Fruit fly (Drosophila melanogaster) whole organism, embryonic: ENCODE results near the gene CG7497.

ENCODE experiments used
- CG10274 ChIP-seq: fragments of 200-800 bp; sonication (Bioruptor generic); optimal IDR thresholded peaks from 3 replicates; lab custom pipeline; 2017; ENCODE audit warnings: missing biosample characterization, mild to moderate bottlenecking, missing genetic modification characterization
- CG10321 ChIP-seq: fragments of 200-800 bp; sonication (Bioruptor generic); IDR thresholded peaks from 2 replicates; pipeline ENCODE4 v1.3.6; 2022; ENCODE audit warnings: missing biosample characterization, missing genetic modification characterization
- CG11398 ChIP-seq: fragments of 200-800 bp; sonication (Bioruptor generic); optimal IDR thresholded peaks from 2 replicates; lab custom pipeline; 2016; ENCODE audit warnings: missing biosample characterization, missing genetic modification characterization
- CG14441 ChIP-seq: fragments of 200-800 bp; sonication (Bioruptor generic); IDR thresholded peaks from 2 replicates; pipeline ENCODE4 v1.3.6; 2022; ENCODE audit warnings: missing biosample characterization, missing genetic modification characterization
- CG14710 ChIP-seq: fragments of 200-800 bp; sonication (Bioruptor generic); optimal IDR thresholded peaks from 3 replicates; lab custom pipeline; 2019; ENCODE audit warnings: missing biosample characterization, mild to moderate bottlenecking, missing genetic modification characterization, moderate library complexity
- CG14860 ChIP-seq: fragments of 200-800 bp; sonication (Bioruptor generic); IDR thresholded peaks from 3 replicates; pipeline ENCODE4 v1.3.6; 2022; ENCODE audit warnings: missing biosample characterization, missing genetic modification characterization; ENCODE audit not compliant: partially characterized antibody
- CG15011 ChIP-seq: fragments of 200-800 bp; sonication (Bioruptor generic); optimal IDR thresholded peaks from 3 replicates; lab custom pipeline; 2018; ENCODE audit warnings: missing biosample characterization, mild to moderate bottlenecking, missing genetic modification characterization
- CG15479 ChIP-seq: fragments of 200-800 bp; sonication (Bioruptor generic); optimal IDR thresholded peaks from 3 replicates; lab custom pipeline; 2019; ENCODE audit warnings: missing biosample characterization, mild to moderate bottlenecking, missing genetic modification characterization, moderate library complexity
- CG15514 ChIP-seq: fragments of 200-800 bp; sonication (Bioruptor generic); optimal IDR thresholded peaks from 3 replicates; lab custom pipeline; 2017; ENCODE audit warnings: missing biosample characterization, missing genetic modification characterization, mild to moderate bottlenecking, moderate library complexity, missing genetic modification reagents
- CG16779 ChIP-seq: fragments of 200-800 bp; sonication (Bioruptor generic); IDR thresholded peaks from 2 replicates; pipeline ENCODE4 v1.3.6; 2022; ENCODE audit warnings: missing biosample characterization, missing genetic modification characterization
- CG1792 ChIP-seq: fragments of 200-800 bp; sonication (Bioruptor generic); optimal IDR thresholded peaks from 2 replicates; lab custom pipeline; 2016; ENCODE audit warnings: missing biosample characterization, missing genetic modification characterization
- CG18476 ChIP-seq: fragments of 200-800 bp; sonication (Bioruptor generic); optimal IDR thresholded peaks from 2 replicates; lab custom pipeline; 2016; ENCODE audit warnings: missing biosample characterization, mild to moderate bottlenecking, missing genetic modification characterization
- CG18599 ChIP-seq: fragments of 200-800 bp; sonication (Bioruptor generic); optimal IDR thresholded peaks from 3 replicates; lab custom pipeline; 2017; ENCODE audit warnings: missing biosample characterization, missing genetic modification characterization, mild to moderate bottlenecking, moderate library complexity, missing genetic modification reagents
- CG18764 ChIP-seq: fragments of 200-800 bp; sonication (Bioruptor generic); optimal IDR thresholded peaks from 3 replicates; lab custom pipeline; 2016; ENCODE audit warnings: missing biosample characterization, missing genetic modification characterization
- CG31365 ChIP-seq: fragments of 200-800 bp; sonication (Bioruptor generic); optimal IDR thresholded peaks from 2 replicates; lab custom pipeline; 2018; ENCODE audit warnings: missing biosample characterization, mild to moderate bottlenecking, missing genetic modification characterization
- CG4282 ChIP-seq: fragments of 200-800 bp; sonication (Bioruptor generic); optimal IDR thresholded peaks from 2 replicates; lab custom pipeline; 2016; ENCODE audit warnings: missing biosample characterization, missing genetic modification characterization
- CG43689 ChIP-seq: fragments of 200-800 bp; sonication (Bioruptor generic); IDR thresholded peaks from 2 replicates; pipeline ENCODE4 v1.3.6; 2022; ENCODE audit warnings: missing biosample characterization, missing genetic modification characterization
- CG6689 ChIP-seq: fragments of 200-800 bp; sonication (Bioruptor generic); IDR thresholded peaks from 2 replicates; pipeline ENCODE4 v1.3.6; 2022; ENCODE audit warnings: missing biosample characterization, missing genetic modification characterization
- CG6854 ChIP-seq: fragments of 200-800 bp; sonication (Bioruptor generic); optimal IDR thresholded peaks from 3 replicates; lab custom pipeline; 2017; ENCODE audit warnings: missing biosample characterization, mild to moderate bottlenecking, missing genetic modification characterization
- CG7745 ChIP-seq: fragments of 200-800 bp; sonication (Bioruptor generic); optimal IDR thresholded peaks from 2 replicates; lab custom pipeline; 2018; ENCODE audit warnings: missing biosample characterization, mild to moderate bottlenecking, missing genetic modification characterization, moderate library complexity
- CG9437 ChIP-seq: fragments of 200-800 bp; sonication (Bioruptor generic); optimal IDR thresholded peaks from 2 replicates; lab custom pipeline; 2018; ENCODE audit warnings: missing biosample characterization, mild to moderate bottlenecking, missing genetic modification characterization
- CoRest ChIP-seq: fragments of 200-800 bp; sonication (Bioruptor generic); optimal IDR thresholded peaks from 3 replicates; lab custom pipeline; 2018; ENCODE audit warnings: missing biosample characterization, mild to moderate bottlenecking, missing genetic modification characterization, moderate library complexity
- D ChIP-seq, 2 experiments: fragments of 200-800 bp in 1 of 2; fragments of >200 bp in 1 of 2; sonication (Bioruptor generic) in 1 of 2; optimal IDR thresholded peaks; 2 replicates in 1 of 2; 3 replicates in 1 of 2; lab custom pipeline; 2017; ENCODE audit warnings: mild to moderate bottlenecking in 1 of 2, missing biosample characterization in 1 of 2, missing genetic modification characterization in 1 of 2, missing genetic modification reagents in 1 of 2
- Deaf1 ChIP-seq: fragments of 200-800 bp; optimal IDR thresholded peaks from 3 replicates; lab custom pipeline; 2019; ENCODE audit warnings: missing biosample characterization, mild to moderate bottlenecking, missing genetic modification characterization, moderate library complexity
- Dek ChIP-seq: fragments of 200-800 bp; sonication (Bioruptor generic); optimal IDR thresholded peaks from 3 replicates; lab custom pipeline; 2019; ENCODE audit warnings: missing biosample characterization, mild to moderate bottlenecking, missing genetic modification characterization, moderate library complexity
- Dfd ChIP-seq, 2 experiments: fragments of >200 bp; optimal IDR thresholded peaks; 2 replicates each; lab custom pipeline; 2017; ENCODE audit warnings: missing biosample characterization in 2 of 2, missing genetic modification characterization in 2 of 2
- Dll ChIP-seq: fragments of 200-800 bp; sonication (Bioruptor generic); IDR thresholded peaks from 4 replicates; pipeline ENCODE4 v1.3.6; 2022; ENCODE audit warnings: missing biosample characterization, missing genetic modification characterization; ENCODE audit not compliant: partially characterized antibody
- Fer1 ChIP-seq: fragments of 200-800 bp; sonication (Bioruptor generic); optimal IDR thresholded peaks from 2 replicates; lab custom pipeline; 2017; ENCODE audit warnings: missing biosample characterization, mild to moderate bottlenecking, missing genetic modification characterization
- GATAe ChIP-seq: fragments of 200-800 bp; sonication (Bioruptor generic); conservative IDR thresholded peaks from 2 replicates; pipeline ENCODE4 v1.3.6; 2022; ENCODE audit warnings: missing biosample characterization, missing genetic modification characterization
- H15 ChIP-seq: fragments of 200-800 bp; sonication (Bioruptor generic); IDR thresholded peaks from 3 replicates; pipeline ENCODE4 v1.3.6; 2022; ENCODE audit warnings: missing biosample characterization, missing genetic modification characterization
- Hand ChIP-seq: fragments of 200-800 bp; sonication (Bioruptor generic); optimal IDR thresholded peaks from 2 replicates; lab custom pipeline; 2017; ENCODE audit warnings: mild to moderate bottlenecking, missing biosample characterization, missing genetic modification reagents, missing genetic modification characterization
- Hr39 ChIP-seq: fragments of >200 bp; optimal IDR thresholded peaks from 2 replicates; lab custom pipeline; 2017
- Ssrp ChIP-seq: fragments of 200-800 bp; sonication (Bioruptor generic); optimal IDR thresholded peaks from 2 replicates; lab custom pipeline; 2018; ENCODE audit warnings: missing biosample characterization, mild to moderate bottlenecking, missing genetic modification characterization, moderate library complexity
- TFAM ChIP-seq: fragments of 200-800 bp; sonication (Bioruptor generic); optimal IDR thresholded peaks from 2 replicates; lab custom pipeline; 2017; ENCODE audit warnings: missing biosample characterization, missing genetic modification characterization, inconsistent platforms
- Usf ChIP-seq: fragments of 200-800 bp; sonication (Bioruptor generic); optimal IDR thresholded peaks from 2 replicates; lab custom pipeline; 2017; ENCODE audit warnings: missing genotype, missing biosample characterization, missing genetic modification characterization
- Xbp1 ChIP-seq: fragments of 200-800 bp; sonication (Bioruptor generic); optimal IDR thresholded peaks from 3 replicates; lab custom pipeline; 2016; ENCODE audit warnings: missing biosample characterization, mild to moderate bottlenecking, missing genetic modification characterization
- YL-1 ChIP-seq: fragments of 200-800 bp; sonication (Bioruptor generic); optimal IDR thresholded peaks from 3 replicates; lab custom pipeline; 2017; ENCODE audit warnings: missing biosample characterization, mild to moderate bottlenecking, missing genetic modification characterization
- amos ChIP-seq: fragments of 200-800 bp; sonication (Bioruptor generic); IDR thresholded peaks from 2 replicates; pipeline ENCODE4 v1.3.6; 2022; ENCODE audit warnings: missing biosample characterization, missing genetic modification characterization; ENCODE audit not compliant: partially characterized antibody
- bcd ChIP-seq: fragments of 200-800 bp; sonication (Bioruptor generic); optimal IDR thresholded peaks from 2 replicates; lab custom pipeline; 2017; ENCODE audit warnings: missing biosample characterization, mild to moderate bottlenecking, missing genetic modification characterization
- caup ChIP-seq: fragments of 200-800 bp; sonication (Bioruptor generic); optimal IDR thresholded peaks from 3 replicates; lab custom pipeline; 2017; ENCODE audit warnings: missing biosample characterization, mild to moderate bottlenecking, missing genetic modification characterization, moderate library complexity; ENCODE audit not compliant: severe bottlenecking
- chif ChIP-seq, 2 experiments: fragments of 200-800 bp; sonication (Bioruptor generic); optimal IDR thresholded peaks; 3 replicates each; lab custom pipeline; 2016; ENCODE audit warnings: missing biosample characterization in 2 of 2, missing genetic modification characterization in 2 of 2
- dm ChIP-seq: fragments of 200-800 bp; sonication (Bioruptor generic); optimal IDR thresholded peaks from 3 replicates; lab custom pipeline; 2016; ENCODE audit warnings: missing biosample characterization, missing genetic modification characterization
- gsb ChIP-seq: fragments of 200-800 bp; sonication (Bioruptor generic); IDR thresholded peaks from 2 replicates; pipeline ENCODE4 v1.3.6; 2022; ENCODE audit warnings: missing biosample characterization, missing genetic modification characterization
- kni ChIP-seq: fragments of 200-800 bp; sonication (Bioruptor generic); optimal IDR thresholded peaks from 3 replicates; lab custom pipeline; 2017; ENCODE audit warnings: mild to moderate bottlenecking, missing biosample characterization, missing genetic modification reagents, missing genetic modification characterization
- lmd ChIP-seq: fragments of 200-800 bp; sonication (Bioruptor generic); IDR thresholded peaks from 2 replicates; pipeline ENCODE4 v1.3.6; 2022; ENCODE audit warnings: missing biosample characterization, missing genetic modification characterization
- org-1 ChIP-seq: fragments of 200-800 bp; sonication (Bioruptor generic); optimal IDR thresholded peaks from 2 replicates; lab custom pipeline; 2017; ENCODE audit warnings: missing biosample characterization, missing genetic modification characterization
- pho ChIP-seq: fragments of 200-800 bp; sonication (Bioruptor generic); optimal IDR thresholded peaks from 2 replicates; lab custom pipeline; 2016; ENCODE audit warnings: missing biosample characterization, missing genetic modification characterization
- repo ChIP-seq: fragments of 200-800 bp; sonication (Bioruptor generic); optimal IDR thresholded peaks from 2 replicates; lab custom pipeline; 2016; ENCODE audit warnings: missing biosample characterization, missing genetic modification characterization
- ro ChIP-seq: fragments of 200-800 bp; sonication (Bioruptor generic); IDR thresholded peaks from 2 replicates; pipeline ENCODE4 v1.3.6; 2022; ENCODE audit warnings: missing biosample characterization, missing genetic modification characterization
- sqz ChIP-seq: fragments of 200-800 bp; sonication (Bioruptor generic); optimal IDR thresholded peaks from 3 replicates; lab custom pipeline; 2018; ENCODE audit warnings: missing biosample characterization, mild to moderate bottlenecking, missing genetic modification characterization

CG7497 gene

dm6 chr3L:17619209-17619705, 14.0 kb upstream of the CG7497 start, which contains the start of gene Eip74EF (continued):
- no peak for TF ChIP-seq CG9437 (GFP tag; lab: Kevin White, UChicago)
- no peak for TF ChIP-seq org-1 (GFP tag; lab: Kevin White, UChicago)
- TF ChIP-seq H15 (GFP tag; lab: Robert Waterston, UW): no peak
- no peak for TF ChIP-seq CG16779
- TF ChIP-seq TFAM (GFP tag; lab: Kevin White, UChicago): no peak
- TF ChIP-seq YL-1: no peak
- TF ChIP-seq repo (GFP tag; lab: Kevin White, UChicago): no peak
- no peak for TF ChIP-seq CG6854
- no peak for TF ChIP-seq CG18476
- TF ChIP-seq CG4282 (GFP tag; lab: Kevin White, UChicago): no peak
- TF ChIP-seq pho (GFP tag; lab: Kevin White, UChicago): no peak
- TF ChIP-seq CG18764 (GFP tag; lab: Kevin White, UChicago): no peak
- TF ChIP-seq kni (GFP tag; lab: Kevin White, UChicago): no peak
- no peak for TF ChIP-seq CG14710 (tag; lab: Kevin White, UChicago)
- no peak for TF ChIP-seq CG11398
- TF ChIP-seq CG15011 (GFP tag; lab: Kevin White, UChicago): no peak
- TF ChIP-seq Dfd (GFP tag; optimal IDR thresholded peaks at IDR 0.05; lab: Kevin White, UChicago): no peak
- no peak for TF ChIP-seq CG18599 (GFP tag; lab: Kevin White, UChicago)
- TF ChIP-seq CG31365 (tag; lab: Kevin White, UChicago): no peak
- no peak for TF ChIP-seq CG6689
- TF ChIP-seq CG7745 (tag; lab: Kevin White, UChicago): no peak
- no peak for TF ChIP-seq CG43689 (GFP tag; lab: Robert Waterston, UW)
- TF ChIP-seq lmd (GFP tag; lab: Robert Waterston, UW): no peak
- TF ChIP-seq Hand (GFP tag; lab: Kevin White, UChicago): no peak
- no peak for TF ChIP-seq sqz (GFP tag; lab: Kevin White, UChicago)
- TF ChIP-seq chif (GFP tag; optimal IDR thresholded peaks at IDR 0.05; lab: Kevin White, UChicago): no peak
- TF ChIP-seq CG10321 (GFP tag; lab: Robert Waterston, UW): no peak
- no peak for TF ChIP-seq Dek (tag; lab: Kevin White, UChicago)
- TF ChIP-seq CG1792: no peak
- no peak for TF ChIP-seq Deaf1 (tag; lab: Kevin White, UChicago)
- TF ChIP-seq Dll (GFP tag; lab: Robert Waterston, UW): 0 out of 4 replicates have a peak, but pooled peaks have one; percentile 19
- no peak for TF ChIP-seq Xbp1 (GFP tag; lab: Kevin White, UChicago)
- no peak for TF ChIP-seq Hr39 (lab: Kevin White, UChicago)
- TF ChIP-seq Fer1 (GFP tag; lab: Kevin White, UChicago): no peak
- no peak for TF ChIP-seq CG14441 (GFP tag; lab: Robert Waterston, UW)
- no peak for TF ChIP-seq CoRest
- no peak for TF ChIP-seq ro
- TF ChIP-seq CG15514 (GFP tag; lab: Kevin White, UChicago): no peak
- TF ChIP-seq Ssrp (tag; lab: Kevin White, UChicago): no peak
- no peak for TF ChIP-seq GATAe
- TF ChIP-seq gsb (GFP tag; lab: Robert Waterston, UW): 0 out of 2 replicates have a peak, but pooled peaks have one; percentile 26
- no peak for TF ChIP-seq CG15479
- TF ChIP-seq amos: peak; percentile 7; the same call in 1 of the 2 replicates
- no peak for TF ChIP-seq CG10274 (GFP tag; lab: Kevin White, UChicago)
- TF ChIP-seq dm (GFP tag; lab: Kevin White, UChicago): no peak
- TF ChIP-seq caup (GFP tag; lab: Kevin White, UChicago): no peak
- TF ChIP-seq bcd (GFP tag; lab: Kevin White, UChicago): no peak
- no peak for TF ChIP-seq Usf (GFP tag; lab: Kevin White, UChicago)
- TF ChIP-seq D (optimal IDR thresholded peaks at IDR 0.05; lab: Kevin White, UChicago): no peak
- no peak for TF ChIP-seq D (GFP tag; optimal IDR thresholded peaks at IDR 0.05; lab: Kevin White, UChicago)
- TF ChIP-seq CG14860 (GFP tag; lab: Robert Waterston, UW): no peak
